Worm (Caenorhabditis elegans): Measurements from ENCODE around the gene F23B12.7.

The F23B12.7 gene

DNA sequence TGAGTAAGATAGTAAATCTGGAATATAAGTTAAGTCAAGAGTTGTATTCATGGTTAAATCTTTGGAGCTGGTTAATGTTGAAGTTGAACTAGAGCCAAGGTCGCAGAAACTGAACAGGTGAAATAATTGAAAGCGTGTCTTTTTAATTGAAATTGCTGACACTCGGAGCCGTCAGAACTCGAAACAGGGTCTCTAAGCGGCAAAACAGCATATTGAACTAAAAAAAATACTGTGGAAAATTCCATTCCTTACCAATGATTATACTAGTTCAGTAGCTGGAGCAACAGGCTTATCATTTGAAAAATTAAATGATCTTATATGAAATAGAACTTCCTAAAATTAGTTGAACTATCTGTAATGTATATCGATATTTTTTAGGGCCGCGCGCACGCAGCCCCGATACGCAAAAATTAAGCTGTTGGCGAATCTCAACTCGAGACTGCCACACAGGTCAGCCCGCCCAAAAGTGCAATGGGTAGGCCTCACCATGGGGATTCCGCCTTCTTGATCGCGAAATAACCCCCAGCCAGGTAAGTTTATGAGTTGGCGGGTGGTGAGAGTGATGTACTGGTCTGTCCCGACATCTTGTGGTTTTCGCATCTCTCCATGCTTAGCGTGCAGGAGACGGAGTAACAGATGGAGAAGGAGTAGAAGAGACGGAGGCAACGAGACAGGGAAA is 18.8 kb downstream of the F23B12.7 start, which contains the start of gene srz-97:
Gene srz-97 (minus strand): TSS at position 51 of the 679 bp plus-strand sequence.
- TF ChIP-seq Y75B8A.6 (GFP tag; IDR thresholded peaks at IDR 0.05) = no peak
- no peak for TF ChIP-seq mxl-2 (GFP tag; conservative IDR thresholded peaks at IDR 0.05)
- peak; percentile 82 for TF ChIP-seq aha-1 (tag)
- 0 out of 2 replicates have a peak, but pooled peaks have one; percentile 30 for TF ChIP-seq Y105C5A.15 (GFP tag; IDR thresholded peaks at IDR 0.05)
- no peak for TF ChIP-seq zip-11 (GFP tag; IDR thresholded peaks at IDR 0.05)
- TF ChIP-seq mdl-1 (tag; optimal IDR thresholded peaks at IDR 0.05) = no peak
- TF ChIP-seq duxl-1 (tag; optimal IDR thresholded peaks at IDR 0.05; ENCODE audit: poor library complexity) = no peak
- no peak for TF ChIP-seq ceh-62 (tag; optimal IDR thresholded peaks at IDR 0.05)
- TF ChIP-seq D1046.2 (GFP tag; IDR thresholded peaks at IDR 0.05) = no peak
- TF ChIP-seq snpc-1.2 (GFP tag; IDR thresholded peaks at IDR 0.05) = peak; percentile 85
- no peak for TF ChIP-seq egl-27 (tag; optimal IDR thresholded peaks at IDR 0.05)
- no peak for TF ChIP-seq skn-1 (tag; optimal IDR thresholded peaks at IDR 0.05)
- peak; percentile 49 to 67 for TF ChIP-seq daf-16 (GFP tag; optimal IDR thresholded peaks at IDR 0.05)
- peak; percentile 69 for TF ChIP-seq daf-16 (tag; optimal IDR thresholded peaks at IDR 0.05)
- TF ChIP-seq ceh-20 (GFP tag; IDR thresholded peaks at IDR 0.05) = 0 out of 2 replicates have a peak, but pooled peaks have one; percentile 31
- no peak for TF ChIP-seq lin-39 (tag; optimal IDR thresholded peaks at IDR 0.05)
- TF ChIP-seq mxl-3 (GFP tag; optimal IDR thresholded peaks at IDR 0.05) = peak; percentile 7
- TF ChIP-seq F44E2.7 (GFP tag; IDR thresholded peaks at IDR 0.05) = no peak
- TF ChIP-seq nhr-111 (GFP tag; optimal IDR thresholded peaks at IDR 0.05) = no peak
- no peak for TF ChIP-seq lsy-2 (tag; optimal IDR thresholded peaks at IDR 0.05)
- TF ChIP-seq arid-1 (GFP tag; conservative IDR thresholded peaks at IDR 0.05) = 0 out of 2 replicates have a peak, but pooled peaks have one; percentile 26
- TF ChIP-seq ztf-11 (tag; optimal IDR thresholded peaks at IDR 0.05) = no peak
- TF ChIP-seq nhr-237 (tag; optimal IDR thresholded peaks at IDR 0.05) = no peak
- TF ChIP-seq pqm-1 (tag; optimal IDR thresholded peaks at IDR 0.05) = no peak
- peak; percentile 35 for TF ChIP-seq rbr-2 (tag; optimal IDR thresholded peaks at IDR 0.05)
- no peak for TF ChIP-seq spr-3 (GFP tag; optimal IDR thresholded peaks at IDR 0.05)
- no peak for TF ChIP-seq R02D3.7 (tag; optimal IDR thresholded peaks at IDR 0.05)
- peak; percentile 61; the same call in 1 of the 2 replicates for TF ChIP-seq hmg-1.1 (GFP tag; IDR thresholded peaks at IDR 0.05)
- TF ChIP-seq tag-97 (GFP tag; IDR thresholded peaks at IDR 0.05) = no peak
- no peak for TF ChIP-seq nhr-76 (tag; optimal IDR thresholded peaks at IDR 0.05)
- TF ChIP-seq lin-1 (GFP tag; IDR thresholded peaks at IDR 0.05) = peak; percentile 68; the same call in 1 of the 2 replicates
- peak; percentile 37 for TF ChIP-seq F10B5.3 (tag; optimal IDR thresholded peaks at IDR 0.05)
- TF ChIP-seq php-3 (GFP tag; IDR thresholded peaks at IDR 0.05) = peak; percentile 61; the same call in 1 of the 2 replicates
- TF ChIP-seq daf-8 (GFP tag; IDR thresholded peaks at IDR 0.05) = no peak
- peak; percentile 58 for TF ChIP-seq unc-130 (GFP tag; optimal IDR thresholded peaks at IDR 0.05)
- no peak for TF ChIP-seq lin-29 (GFP tag; IDR thresholded peaks at IDR 0.05)
- peak; percentile 80 for TF ChIP-seq nhr-102 (tag; optimal IDR thresholded peaks at IDR 0.05)
- TF ChIP-seq tra-1 (GFP tag; IDR thresholded peaks at IDR 0.05) = peak; percentile 40
- TF ChIP-seq unc-39 (tag; optimal IDR thresholded peaks at IDR 0.05) = no peak
- no peak for TF ChIP-seq sdz-12 (GFP tag; optimal IDR thresholded peaks at IDR 0.05)
- 0 out of 2 replicates have a peak, but pooled peaks have one; percentile 58 for TF ChIP-seq ceh-44 (GFP tag; IDR thresholded peaks at IDR 0.05)
- TF ChIP-seq mdt-29 (GFP tag; IDR thresholded peaks at IDR 0.05) = no peak
- no peak for TF ChIP-seq zag-1 (tag; optimal IDR thresholded peaks at IDR 0.05)
- TF ChIP-seq F37D6.2 (tag; optimal IDR thresholded peaks at IDR 0.05) = no peak
- TF ChIP-seq jun-1 (tag; optimal IDR thresholded peaks at IDR 0.05) = no peak
- peak; percentile 40 for TF ChIP-seq dve-1 (tag; optimal IDR thresholded peaks at IDR 0.05; ENCODE audit: insufficient read depth)
- TF ChIP-seq attf-4 (tag; optimal IDR thresholded peaks at IDR 0.05) = no peak
- TF ChIP-seq aly-2 (tag; optimal IDR thresholded peaks at IDR 0.05) = no peak
- peak; percentile 75 for TF ChIP-seq mes-2 (tag; optimal IDR thresholded peaks at IDR 0.05; ENCODE audit: poor library complexity, severe bottlenecking)
- TF ChIP-seq zip-2 (tag; optimal IDR thresholded peaks at IDR 0.05) = no peak
- no peak for TF ChIP-seq ceh-82 (tag; optimal IDR thresholded peaks at IDR 0.05)

Data from whole organism, L4 larva.